Fruit fly (Drosophila melanogaster): ENCODE measurements around the gene CG6067.

DNA sequence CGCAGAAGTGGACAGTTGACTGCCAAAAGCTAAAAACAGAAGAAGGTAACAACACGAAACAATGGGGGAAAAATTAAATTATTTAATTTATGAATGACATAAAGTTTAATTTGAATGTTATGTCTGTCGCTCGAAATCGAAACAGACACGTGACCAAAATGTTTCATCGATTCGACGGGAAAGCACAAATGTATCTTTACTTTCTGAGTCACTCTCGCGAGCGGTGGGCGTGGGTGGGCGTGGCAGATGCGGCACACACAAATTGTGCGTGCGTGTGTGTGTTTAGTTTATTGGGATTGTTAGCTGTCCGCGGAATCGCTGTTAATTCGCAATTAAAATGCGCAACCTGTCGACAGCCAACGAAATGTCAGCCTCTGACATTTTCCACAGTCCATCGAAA, 52.1 kb downstream of the CG6067 start:
- TF ChIP-seq CrebA (GFP tag; optimal IDR thresholded peaks at IDR 0.05; ENCODE audit: borderline replicate concordance) (no peak), pan (optimal IDR thresholded peaks at IDR 0.05) (no peak), OdsH (GFP tag; optimal IDR thresholded peaks at IDR 0.05) (no peak), Dfd (GFP tag; optimal IDR thresholded peaks at IDR 0.05) (no peak), jim (GFP tag; optimal IDR thresholded peaks at IDR 0.05) (no peak), br (GFP tag; optimal IDR thresholded peaks at IDR 0.05) (no peak), psq (GFP tag; optimal IDR thresholded peaks at IDR 0.05) (no peak), rgr (GFP tag; optimal IDR thresholded peaks at IDR 0.05) (no peak), GATAd (GFP tag; optimal IDR thresholded peaks at IDR 0.05) (no peak)
